Worm (Caenorhabditis elegans): ENCODE data around the gene ect-2.
A peak's percentile ranks its signal among the peaks of the same experiment; 100 is the strongest.

The ect-2 gene

DNA sequence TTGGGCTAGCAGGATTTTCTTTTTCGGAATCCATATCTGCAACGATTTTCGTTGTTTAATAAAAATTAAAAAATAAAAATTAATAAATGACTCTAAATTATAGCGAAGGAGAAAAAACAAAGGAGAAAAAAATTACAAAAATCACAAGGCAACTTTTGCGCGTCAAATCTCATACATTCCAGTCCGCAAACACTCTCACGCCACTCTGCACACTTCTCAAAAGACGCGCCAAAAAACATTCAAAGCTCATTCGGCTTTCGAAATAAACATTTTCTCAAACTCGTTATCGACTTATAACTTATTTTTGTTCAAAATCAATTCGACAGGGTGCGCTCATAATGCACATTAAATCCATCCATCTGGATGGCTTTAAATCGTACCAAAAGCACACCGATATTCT is 40.3 kb upstream of the ect-2 start, which contains the start of the genes R06F6.12 and mix-1 (continued):
- no peak for TF ChIP-seq ztf-4 (tag; optimal IDR thresholded peaks at IDR 0.05)
- TF ChIP-seq aly-2 (tag; optimal IDR thresholded peaks at IDR 0.05) = peak; percentile 36
- TF ChIP-seq ceh-8 (GFP tag; optimal IDR thresholded peaks at IDR 0.05) = no peak
- TF ChIP-seq nhr-90 (tag; optimal IDR thresholded peaks at IDR 0.05; ENCODE audit: poor library complexity) = peak; percentile 18
- TF ChIP-seq ces-1 (GFP tag; optimal IDR thresholded peaks at IDR 0.05) = no peak
- TF ChIP-seq irx-1 (tag; optimal IDR thresholded peaks at IDR 0.05) = peak; percentile 9
- TF ChIP-seq unc-130 (tag; optimal IDR thresholded peaks at IDR 0.05) = peak; percentile 74
- TF ChIP-seq pax-3 (tag; optimal IDR thresholded peaks at IDR 0.05) = no peak
- peak; percentile 80 to 89 for TF ChIP-seq efl-1 (optimal IDR thresholded peaks at IDR 0.05)
- TF ChIP-seq efl-1 (GFP tag; optimal IDR thresholded peaks at IDR 0.05 in 1 of 2) = peak; percentile 86 to 98
- peak; percentile 72 for TF ChIP-seq snu-23 (GFP tag; optimal IDR thresholded peaks at IDR 0.05)
- TF ChIP-seq nhr-20 (tag; optimal IDR thresholded peaks at IDR 0.05) = peak; percentile 46
- TF ChIP-seq lsy-2 (tag; optimal IDR thresholded peaks at IDR 0.05) = peak; percentile 79 to 82
- peak; percentile 78 for TF ChIP-seq C04F5.9 (tag; optimal IDR thresholded peaks at IDR 0.05)
- no peak for TF ChIP-seq Y116A8C.19 (tag; optimal IDR thresholded peaks at IDR 0.05; ENCODE audit: borderline replicate concordance)
- TF ChIP-seq nhr-19 (GFP tag; conservative IDR thresholded peaks at IDR 0.05) = peak; percentile 37; the same call in 1 of the 2 replicates
- TF ChIP-seq snpc-4 (tag; optimal IDR thresholded peaks at IDR 0.05) = peak; percentile 35

DNA sequence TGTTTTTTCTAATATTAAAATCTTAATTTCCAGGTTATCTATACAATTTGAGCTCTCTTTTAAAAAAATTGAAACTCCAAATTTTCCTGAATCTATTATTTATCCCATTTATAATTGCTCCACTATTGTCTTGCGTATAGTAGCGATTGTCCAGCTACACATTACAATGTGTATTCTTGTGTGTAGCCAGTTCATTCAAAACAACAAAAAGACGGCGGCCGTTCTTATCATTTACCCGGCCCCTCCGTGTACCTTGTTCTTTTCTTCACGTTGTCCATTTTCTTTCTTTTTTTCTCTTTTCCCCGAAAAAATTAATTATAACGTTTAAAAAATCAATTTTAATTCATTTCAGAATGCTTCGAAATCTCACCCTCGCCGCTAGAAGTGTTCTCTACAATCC is 36.9 kb upstream of the ect-2 start, which contains the start of gene ech-4:
TSS of gene ech-4 (plus strand) at position 353 of the 400 bp plus-strand sequence.
- TF ChIP-seq vab-15 (tag; optimal IDR thresholded peaks at IDR 0.05) = no peak
- TF ChIP-seq ceh-82 (tag; optimal IDR thresholded peaks at IDR 0.05) = no peak
- TF ChIP-seq mef-2 (tag; optimal IDR thresholded peaks at IDR 0.05) = no peak
- peak; percentile 16 for TF ChIP-seq blmp-1 (tag; optimal IDR thresholded peaks at IDR 0.05)
- TF ChIP-seq zip-4 (GFP tag; optimal IDR thresholded peaks at IDR 0.05) = no peak
- no peak for TF ChIP-seq egl-13 (tag; optimal IDR thresholded peaks at IDR 0.05)
- TF ChIP-seq F16B12.6 (tag; optimal IDR thresholded peaks at IDR 0.05) = no peak
- TF ChIP-seq lin-35 (GFP tag; optimal IDR thresholded peaks at IDR 0.05) = peak in 1 of 2 experiments; percentile 15
- no peak for TF ChIP-seq C16A3.4 (tag; optimal IDR thresholded peaks at IDR 0.05)

DNA sequence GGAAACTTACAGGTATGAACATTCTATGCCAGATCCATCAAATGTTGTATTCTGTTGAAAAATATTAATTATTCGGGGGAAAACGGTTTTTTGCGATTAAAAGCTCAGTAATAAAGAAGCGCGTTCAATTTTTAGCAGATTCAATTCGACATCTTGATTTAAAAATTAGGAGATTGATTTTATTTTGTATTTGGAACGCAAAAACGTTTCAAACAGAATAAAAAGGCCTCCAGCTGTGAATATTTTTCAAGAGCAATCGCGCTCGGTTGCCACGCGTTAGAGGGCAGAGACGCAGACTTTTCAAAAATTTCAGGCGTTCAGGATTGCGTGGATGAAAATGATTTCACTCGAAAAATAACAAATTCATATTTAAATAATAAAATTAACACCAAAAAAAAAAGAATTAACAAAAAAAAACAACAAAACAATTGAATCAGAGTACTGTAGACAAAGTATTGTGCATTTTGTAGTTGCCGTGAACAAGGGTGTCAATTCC is 36.2 kb upstream of the ect-2 start, which contains the start of gene R06F6.8:
TSS of gene R06F6.8 (minus strand) at position 51 of the 496 bp plus-strand sequence.
- no peak for TF ChIP-seq ceh-8 (GFP tag; optimal IDR thresholded peaks at IDR 0.05)
- TF ChIP-seq F16B12.6 (tag; optimal IDR thresholded peaks at IDR 0.05) = peak; percentile 32
- peak in 1 of 6 experiments; percentile 22 for TF ChIP-seq elt-3 (tag; optimal IDR thresholded peaks at IDR 0.05)
- peak; percentile 25 for TF ChIP-seq nhr-71 (tag; optimal IDR thresholded peaks at IDR 0.05)
- no peak for TF ChIP-seq rnt-1 (tag; optimal IDR thresholded peaks at IDR 0.05)
- peak; percentile 34 to 62 for TF ChIP-seq lin-35 (GFP tag; optimal IDR thresholded peaks at IDR 0.05)
- no peak for TF ChIP-seq efl-3 (GFP tag; optimal IDR thresholded peaks at IDR 0.05)
- peak; percentile 48 for TF ChIP-seq lin-15B (tag; optimal IDR thresholded peaks at IDR 0.05)
- peak; percentile 56 to 58 for TF ChIP-seq efl-1 (optimal IDR thresholded peaks at IDR 0.05)
- peak; percentile 58 to 95 for TF ChIP-seq efl-1 (GFP tag; optimal IDR thresholded peaks at IDR 0.05 in 1 of 2)
- no peak for TF ChIP-seq lin-39 (tag; optimal IDR thresholded peaks at IDR 0.05)
- TF ChIP-seq mab-9 (GFP tag; IDR thresholded peaks at IDR 0.05) = no peak
- TF ChIP-seq zag-1 (tag; optimal IDR thresholded peaks at IDR 0.05) = no peak
- TF ChIP-seq skn-1 (tag; optimal IDR thresholded peaks at IDR 0.05) = peak; percentile 15
- TF ChIP-seq snpc-4 (tag; optimal IDR thresholded peaks at IDR 0.05) = no peak
- TF ChIP-seq C16A3.4 (tag; optimal IDR thresholded peaks at IDR 0.05) = peak; percentile 19
- peak in 1 of 3 experiments; percentile 20 for TF ChIP-seq ceh-82 (tag; optimal IDR thresholded peaks at IDR 0.05)
- no peak for TF ChIP-seq nhr-19 (GFP tag; conservative IDR thresholded peaks at IDR 0.05)
- TF ChIP-seq unc-130 (tag; optimal IDR thresholded peaks at IDR 0.05) = peak; percentile 23
- TF ChIP-seq pag-3 (tag; optimal IDR thresholded peaks at IDR 0.05; ENCODE audit: borderline replicate concordance, insufficient read depth) = no peak
- TF ChIP-seq dpl-1 (GFP tag; optimal IDR thresholded peaks at IDR 0.05) = peak; percentile 33 to 70 (median 51)
- TF ChIP-seq xbp-1 (tag; optimal IDR thresholded peaks at IDR 0.05) = no peak
- TF ChIP-seq grh-1 (GFP tag; IDR thresholded peaks at IDR 0.05) = no peak
- TF ChIP-seq lsy-2 (tag; optimal IDR thresholded peaks at IDR 0.05) = peak in 1 of 2 experiments; percentile 59
- no peak for TF ChIP-seq pqm-1 (tag; optimal IDR thresholded peaks at IDR 0.05)
- TF ChIP-seq unc-30 (tag; optimal IDR thresholded peaks at IDR 0.05) = no peak
- no peak for TF ChIP-seq nhr-11 (tag; optimal IDR thresholded peaks at IDR 0.05)
- no peak for TF ChIP-seq tlp-1 (tag; optimal IDR thresholded peaks at IDR 0.05)
- TF ChIP-seq fkh-10 (GFP tag; optimal IDR thresholded peaks at IDR 0.05) = no peak
- TF ChIP-seq nhr-20 (tag; optimal IDR thresholded peaks at IDR 0.05) = no peak
- TF ChIP-seq mep-1 (tag; optimal IDR thresholded peaks at IDR 0.05) = peak; percentile 59
- TF ChIP-seq nhr-28 (tag; optimal IDR thresholded peaks at IDR 0.05) = no peak
- no peak for TF ChIP-seq tbx-2 (tag; optimal IDR thresholded peaks at IDR 0.05)

All from whole organism, L1 larva.